Fruit fly (Drosophila melanogaster) S2 (cell line): ENCODE results near the gene CG3808.

Source experiments
- CG8478 ChIP-seq: fragments of >200 bp; optimal IDR thresholded peaks from 2 replicates; lab custom pipeline; 2018
- CTCF ChIP-seq, 2 experiments: fragments of >200 bp; optimal IDR thresholded peaks; 2 replicates each; lab custom pipeline; 2018

- TF ChIP-seq CG8478 (lab: Kevin White, UChicago) (no peak), CTCF (optimal IDR thresholded peaks at IDR 0.05; lab: Kevin White, UChicago) (no peak)
Measured at dm6 chr3L:19044589-19045298, 44.3 kb upstream of the CG3808 start.
